Fruit fly (Drosophila melanogaster) whole organism, prepupa: ENCODE measurements around the gene CG15368.

Experiments
- Blimp-1 ChIP-seq: fragments of 200-800 bp; sonication (Bioruptor generic); optimal IDR thresholded peaks from 3 replicates; lab custom pipeline; 2017; ENCODE audit warnings: missing biosample characterization, missing genetic modification characterization, mild to moderate bottlenecking, moderate library complexity, missing genetic modification reagents
- CG10669 ChIP-seq: fragments of 200-800 bp; sonication (Bioruptor generic); optimal IDR thresholded peaks from 3 replicates; lab custom pipeline; 2018; ENCODE audit warnings: missing biosample characterization, mild to moderate bottlenecking, missing genetic modification characterization, moderate library complexity
- CG11294 ChIP-seq: fragments of 200-800 bp; sonication (Bioruptor generic); IDR thresholded peaks from 2 replicates; pipeline ENCODE4 v1.3.6; 2022; ENCODE audit warnings: missing biosample characterization, missing genetic modification characterization
- CG11762 ChIP-seq: fragments of 200-800 bp; sonication (Bioruptor generic); optimal IDR thresholded peaks from 3 replicates; lab custom pipeline; 2016; ENCODE audit warnings: missing biosample characterization, missing genetic modification characterization; ENCODE audit not compliant: insufficient read depth
- CG11902 ChIP-seq: fragments of 200-800 bp; sonication (Bioruptor generic); optimal IDR thresholded peaks from 3 replicates; lab custom pipeline; 2016; ENCODE audit warnings: missing biosample characterization, missing genetic modification characterization
- CG15336 ChIP-seq: fragments of 200-800 bp; sonication (Bioruptor generic); IDR thresholded peaks from 2 replicates; pipeline ENCODE4 v1.3.6; 2022; ENCODE audit warnings: missing biosample characterization, missing genetic modification characterization
- CG1621 ChIP-seq: fragments of 200-800 bp; sonication (Bioruptor generic); optimal IDR thresholded peaks from 3 replicates; lab custom pipeline; 2018; ENCODE audit warnings: missing biosample characterization, mild to moderate bottlenecking, missing genetic modification characterization
- CG31627 ChIP-seq: fragments of 200-800 bp; sonication (Bioruptor generic); optimal IDR thresholded peaks from 3 replicates; lab custom pipeline; 2016; ENCODE audit warnings: missing biosample characterization, missing genetic modification characterization
- CG32006 ChIP-seq: fragments of 200-800 bp; sonication (Bioruptor generic); optimal IDR thresholded peaks from 3 replicates; lab custom pipeline; 2017; ENCODE audit warnings: missing biosample characterization, mild to moderate bottlenecking, missing genetic modification characterization
- CG34406 ChIP-seq: fragments of 200-800 bp; sonication (Bioruptor generic); optimal IDR thresholded peaks from 3 replicates; lab custom pipeline; 2016; ENCODE audit warnings: missing biosample characterization, missing genetic modification characterization
- CG6163 ChIP-seq: fragments of 200-800 bp; sonication (Bioruptor generic); IDR thresholded peaks from 3 replicates; pipeline ENCODE4 v1.3.6; 2022; ENCODE audit warnings: missing biosample characterization, missing genetic modification characterization
- CG6808 ChIP-seq: fragments of 200-800 bp; sonication (Bioruptor generic); optimal IDR thresholded peaks from 3 replicates; lab custom pipeline; 2017; ENCODE audit warnings: missing biosample characterization, missing genetic modification characterization, mild to moderate bottlenecking, moderate library complexity, missing genetic modification reagents
- CG6854 ChIP-seq: fragments of 200-800 bp; sonication (Bioruptor generic); optimal IDR thresholded peaks from 2 replicates; lab custom pipeline; 2017; ENCODE audit warnings: missing biosample characterization, mild to moderate bottlenecking, missing genetic modification characterization
- CG7368 ChIP-seq: fragments of 200-800 bp; sonication (Bioruptor generic); optimal IDR thresholded peaks from 3 replicates; lab custom pipeline; 2016; ENCODE audit warnings: missing biosample characterization, missing genetic modification characterization
- CG8319 ChIP-seq: fragments of 200-800 bp; sonication (Bioruptor generic); optimal IDR thresholded peaks from 3 replicates; lab custom pipeline; 2016; ENCODE audit warnings: missing biosample characterization, missing genetic modification characterization
- Eip75B ChIP-seq: fragments of 200-800 bp; sonication (Bioruptor generic); optimal IDR thresholded peaks from 3 replicates; lab custom pipeline; 2016; ENCODE audit warnings: missing biosample characterization, missing genetic modification characterization
- Eip78C ChIP-seq: fragments of 200-800 bp; sonication (Bioruptor generic); peaks from one replicate; lab custom pipeline; 2016; ENCODE audit warnings: missing biosample characterization, missing genetic modification characterization
- Ets21C ChIP-seq: fragments of 200-800 bp; sonication (Bioruptor generic); optimal IDR thresholded peaks from 3 replicates; lab custom pipeline; 2016; ENCODE audit warnings: missing biosample characterization, missing genetic modification characterization
- Gug ChIP-seq: fragments of 200-800 bp; sonication (Bioruptor generic); IDR thresholded peaks from 2 replicates; pipeline ENCODE4 v1.3.6; 2022; ENCODE audit warnings: missing biosample characterization, missing genetic modification characterization
- Hr39 ChIP-seq: fragments of 200-800 bp; sonication (Bioruptor generic); optimal IDR thresholded peaks from 2 replicates; lab custom pipeline; 2016; ENCODE audit warnings: missing biosample characterization, missing genetic modification characterization
- Hr4 ChIP-seq: fragments of 200-800 bp; sonication (Bioruptor generic); optimal IDR thresholded peaks from 3 replicates; lab custom pipeline; 2016; ENCODE audit warnings: missing biosample characterization, missing genetic modification characterization
- Lpt ChIP-seq: fragments of 200-800 bp; sonication (Bioruptor generic); optimal IDR thresholded peaks from 3 replicates; lab custom pipeline; 2016; ENCODE audit warnings: missing biosample characterization, missing genetic modification characterization
- OdsH ChIP-seq: fragments of 200-800 bp; sonication (Bioruptor generic); optimal IDR thresholded peaks from 3 replicates; lab custom pipeline; 2016; ENCODE audit warnings: missing biosample characterization, missing genetic modification characterization
- Smox ChIP-seq: fragments of 200-800 bp; sonication (Bioruptor generic); optimal IDR thresholded peaks from 3 replicates; lab custom pipeline; 2016; ENCODE audit warnings: missing biosample characterization, missing genetic modification characterization
- Sox102F ChIP-seq: fragments of 200-800 bp; sonication (Bioruptor generic); optimal IDR thresholded peaks from 2 replicates; lab custom pipeline; 2016; ENCODE audit warnings: missing biosample characterization, mild to moderate bottlenecking, missing genetic modification characterization
- Sox14 ChIP-seq: fragments of 200-800 bp; sonication (Bioruptor generic); optimal IDR thresholded peaks from 3 replicates; lab custom pipeline; 2016; ENCODE audit warnings: missing biosample characterization, missing genetic modification characterization
- acj6 ChIP-seq: fragments of 200-800 bp; sonication (Bioruptor generic); optimal IDR thresholded peaks from 3 replicates; lab custom pipeline; 2016; ENCODE audit warnings: missing biosample characterization, missing genetic modification characterization
- dac ChIP-seq: fragments of 200-800 bp; sonication (Bioruptor generic); optimal IDR thresholded peaks from 2 replicates; lab custom pipeline; 2017; ENCODE audit warnings: missing biosample characterization, mild to moderate bottlenecking, missing genetic modification characterization
- fd85E ChIP-seq: fragments of 200-800 bp; sonication (Bioruptor generic); optimal IDR thresholded peaks from 3 replicates; lab custom pipeline; 2016; ENCODE audit warnings: missing biosample characterization, missing genetic modification characterization
- fkh ChIP-seq: fragments of 200-800 bp; sonication (Bioruptor generic); optimal IDR thresholded peaks from 3 replicates; lab custom pipeline; 2017; ENCODE audit warnings: missing biosample characterization, mild to moderate bottlenecking, missing genetic modification characterization, moderate library complexity
- lz ChIP-seq: fragments of 200-800 bp; sonication (Bioruptor generic); optimal IDR thresholded peaks from 3 replicates; lab custom pipeline; 2016; ENCODE audit warnings: missing biosample characterization, missing genetic modification characterization
- net ChIP-seq: fragments of 200-800 bp; sonication (Bioruptor generic); optimal IDR thresholded peaks from 3 replicates; lab custom pipeline; 2016; ENCODE audit warnings: missing biosample characterization, missing genetic modification characterization
- pdm3 ChIP-seq: fragments of 200-800 bp; sonication (Bioruptor generic); optimal IDR thresholded peaks from 3 replicates; lab custom pipeline; 2016; ENCODE audit warnings: missing biosample characterization, missing genetic modification characterization
- salr ChIP-seq, 2 experiments: fragments of 200-800 bp; sonication (Bioruptor generic); optimal IDR thresholded peaks; 3 replicates each; lab custom pipeline; 2016 to 2018; ENCODE audit warnings: missing biosample characterization in 2 of 2, missing genetic modification characterization in 2 of 2, mild to moderate bottlenecking in 1 of 2
- spab ChIP-seq: fragments of 200-800 bp; sonication (Bioruptor generic); optimal IDR thresholded peaks from 2 replicates; lab custom pipeline; 2017; ENCODE audit warnings: missing biosample characterization, mild to moderate bottlenecking, missing genetic modification characterization, missing genetic modification reagents
- topi ChIP-seq: fragments of 200-800 bp; sonication (Bioruptor generic); optimal IDR thresholded peaks from 3 replicates; lab custom pipeline; 2016; ENCODE audit warnings: missing biosample characterization, missing genetic modification characterization
- vri ChIP-seq: fragments of 200-800 bp; sonication (Bioruptor generic); optimal IDR thresholded peaks from 3 replicates; lab custom pipeline; 2016; ENCODE audit warnings: missing biosample characterization, mild to moderate bottlenecking, missing genetic modification characterization

Gene CG15368

dm6 chrX:9196362-9196761 is 19.2 kb upstream of the CG15368 start, which contains the start of gene CG12118 (continued):
- TF ChIP-seq CG34406 (GFP tag; lab: Kevin White, UChicago) (peak; percentile 69), CG15336 (peak; percentile 72), acj6 (peak; percentile 77), Eip78C (GFP tag; lab: Kevin White, UChicago) (peak; percentile 87), Eip75B (GFP tag; lab: Kevin White, UChicago) (peak; percentile 53), CG6163 (GFP tag; lab: Robert Waterston, UW) (no peak; the same call in 1 of the 3 replicates), Ets21C (GFP tag; lab: Kevin White, UChicago) (peak; percentile 53), CG11902 (GFP tag; lab: Kevin White, UChicago) (peak; percentile 42), salr (GFP tag; optimal IDR thresholded peaks at IDR 0.05; lab: Kevin White, UChicago) (peak in 1 of 2 experiments; percentile 31), Smox (GFP tag; lab: Kevin White, UChicago) (peak; percentile 70), Sox14 (GFP tag; lab: Kevin White, UChicago) (peak; percentile 41), fd85E (no peak), Blimp-1 (GFP tag; lab: Kevin White, UChicago) (no peak), CG6854 (GFP tag; lab: Kevin White, UChicago) (no peak), fkh (GFP tag; lab: Kevin White, UChicago) (peak; percentile 50), lz (GFP tag; lab: Kevin White, UChicago) (peak; percentile 71), CG10669 (GFP tag; lab: Kevin White, UChicago) (peak; percentile 47), topi (GFP tag; lab: Kevin White, UChicago) (peak; percentile 69), CG1621 (tag; lab: Kevin White, UChicago) (peak; percentile 18), CG11762 (GFP tag; lab: Kevin White, UChicago) (peak; percentile 5), CG32006 (GFP tag; lab: Kevin White, UChicago) (peak; percentile 62), CG8319 (peak; percentile 45), pdm3 (GFP tag; lab: Kevin White, UChicago) (peak; percentile 79)

- TF ChIP-seq CG7368 (GFP tag; lab: Kevin White, UChicago): no peak
- no peak for TF ChIP-seq net (GFP tag; lab: Kevin White, UChicago)
- TF ChIP-seq salr (GFP tag; optimal IDR thresholded peaks at IDR 0.05; lab: Kevin White, UChicago): no peak
- TF ChIP-seq Sox102F: no peak
- TF ChIP-seq Gug (GFP tag; lab: Robert Waterston, UW): no peak
- no peak for TF ChIP-seq CG11294 (GFP tag; lab: Robert Waterston, UW)
- no peak for TF ChIP-seq CG6163 (GFP tag; lab: Robert Waterston, UW)
- peak; percentile 75 for TF ChIP-seq vri
Measured at dm6 chrX:9200234-9200633, 15.4 kb upstream of the CG15368 start.

dm6 chrX:9201080-9201479 is 14.5 kb upstream of the CG15368 start:
- no peak for TF ChIP-seq Ets21C (GFP tag; lab: Kevin White, UChicago)
- no peak for TF ChIP-seq Hr39
- peak; percentile 12 for TF ChIP-seq vri
- no peak for TF ChIP-seq CG7368 (GFP tag; lab: Kevin White, UChicago)
- no peak for TF ChIP-seq Lpt
- no peak for TF ChIP-seq CG6808 (GFP tag; lab: Kevin White, UChicago)
- TF ChIP-seq CG31627 (GFP tag; lab: Kevin White, UChicago): no peak
- no peak for TF ChIP-seq dac (GFP tag; lab: Kevin White, UChicago)
- peak; percentile 15 for TF ChIP-seq Eip78C (GFP tag; lab: Kevin White, UChicago)
- TF ChIP-seq fkh (GFP tag; lab: Kevin White, UChicago): peak; percentile 34
- no peak for TF ChIP-seq Hr4 (GFP tag; lab: Kevin White, UChicago)
- no peak for TF ChIP-seq OdsH (GFP tag; lab: Kevin White, UChicago)
- TF ChIP-seq spab (GFP tag; lab: Kevin White, UChicago): no peak
